Fruit fly (Drosophila melanogaster) whole organism, pupa: Measurements from ENCODE around the gene CG34148.

Experiments used
- CG10348 ChIP-seq: fragments of 200-800 bp; sonication (Bioruptor generic); IDR thresholded peaks from 2 replicates; pipeline ENCODE4 v1.3.6; 2022; ENCODE audit warnings: missing biosample characterization, missing genetic modification characterization
- CG12605 ChIP-seq: fragments of 200-800 bp; sonication (Bioruptor generic); IDR thresholded peaks from 2 replicates; pipeline ENCODE4 v1.3.6; 2022; ENCODE audit warnings: missing biosample characterization, missing genetic modification characterization
- CG13204 ChIP-seq: fragments of 200-800 bp; sonication (Bioruptor generic); optimal IDR thresholded peaks from 2 replicates; lab custom pipeline; 2018; ENCODE audit warnings: missing biosample characterization, mild to moderate bottlenecking, missing genetic modification characterization, moderate library complexity
- CG14655 ChIP-seq: fragments of 200-800 bp; sonication (Bioruptor generic); optimal IDR thresholded peaks from 3 replicates; lab custom pipeline; 2017; ENCODE audit warnings: mild to moderate bottlenecking, missing biosample characterization, missing genetic modification reagents, missing genetic modification characterization
- CG15710 ChIP-seq: fragments of 200-800 bp; sonication (Bioruptor generic); optimal IDR thresholded peaks from 2 replicates; lab custom pipeline; 2018; ENCODE audit warnings: missing biosample characterization, mild to moderate bottlenecking, missing genetic modification characterization, moderate library complexity
- CG17806 ChIP-seq: fragments of 200-800 bp; sonication (Bioruptor generic); optimal IDR thresholded peaks from 2 replicates; lab custom pipeline; 2018; ENCODE audit warnings: missing biosample characterization, mild to moderate bottlenecking, missing genetic modification characterization, moderate library complexity
- CG32121 ChIP-seq: fragments of 200-800 bp; sonication (Bioruptor generic); IDR thresholded peaks from 2 replicates; pipeline ENCODE4 v1.3.6; 2022; ENCODE audit warnings: missing biosample characterization, missing genetic modification characterization
- CG34367 ChIP-seq: fragments of 200-800 bp; sonication (Bioruptor generic); optimal IDR thresholded peaks from 2 replicates; lab custom pipeline; 2018; ENCODE audit warnings: missing biosample characterization, mild to moderate bottlenecking, missing genetic modification characterization
- CG4496 ChIP-seq: fragments of 200-800 bp; sonication (Bioruptor generic); IDR thresholded peaks from 3 replicates; pipeline ENCODE4 v1.3.6; 2022; ENCODE audit warnings: missing biosample characterization, missing genetic modification characterization
- CG8159 ChIP-seq: fragments of 200-800 bp; sonication (Bioruptor generic); optimal IDR thresholded peaks from 3 replicates; lab custom pipeline; 2018; ENCODE audit warnings: missing biosample characterization, mild to moderate bottlenecking, missing genetic modification characterization, moderate library complexity
- CG8301 ChIP-seq: fragments of 200-800 bp; sonication (Bioruptor generic); optimal IDR thresholded peaks from 2 replicates; lab custom pipeline; 2018; ENCODE audit warnings: missing biosample characterization, mild to moderate bottlenecking, missing genetic modification characterization
- CG9948 ChIP-seq: fragments of 200-800 bp; sonication (Bioruptor generic); optimal IDR thresholded peaks from 2 replicates; lab custom pipeline; 2018; ENCODE audit warnings: missing biosample characterization, mild to moderate bottlenecking, missing genetic modification characterization, moderate library complexity
- D1 ChIP-seq: fragments of 200-800 bp; sonication (Bioruptor generic); optimal IDR thresholded peaks from 2 replicates; lab custom pipeline; 2018; ENCODE audit warnings: missing biosample characterization, mild to moderate bottlenecking, missing genetic modification characterization, moderate library complexity
- EcR ChIP-seq: fragments of 200-800 bp; sonication (Bioruptor generic); optimal IDR thresholded peaks from 3 replicates; lab custom pipeline; 2019; ENCODE audit warnings: missing biosample characterization, missing genetic modification characterization, mild to moderate bottlenecking, moderate library complexity, missing genetic modification reagents
- Ets98B ChIP-seq: fragments of 200-800 bp; sonication (Bioruptor generic); IDR thresholded peaks from 2 replicates; pipeline ENCODE4 v1.3.6; 2022; ENCODE audit warnings: missing biosample characterization, missing genetic modification characterization
- Pif1A ChIP-seq: fragments of 200-800 bp; sonication (Bioruptor generic); optimal IDR thresholded peaks from 3 replicates; lab custom pipeline; 2016; ENCODE audit warnings: missing biosample characterization, missing genetic modification characterization
- Pif1B ChIP-seq: fragments of 200-800 bp; sonication (Bioruptor generic); optimal IDR thresholded peaks from 3 replicates; lab custom pipeline; 2016; ENCODE audit warnings: missing biosample characterization, missing genetic modification characterization
- Snoo ChIP-seq: fragments of 200-800 bp; sonication (Bioruptor generic); optimal IDR thresholded peaks from 3 replicates; lab custom pipeline; 2017; ENCODE audit warnings: missing biosample characterization, mild to moderate bottlenecking, missing genetic modification characterization, inconsistent platforms
- fd96Ca ChIP-seq: fragments of 200-800 bp; sonication (Bioruptor generic); IDR thresholded peaks from 3 replicates; pipeline ENCODE4 v1.3.6; 2022; ENCODE audit warnings: missing biosample characterization, missing genetic modification characterization
- gl ChIP-seq: fragments of 200-800 bp; sonication (Bioruptor generic); optimal IDR thresholded peaks from 2 replicates; lab custom pipeline; 2018; ENCODE audit warnings: missing biosample characterization, mild to moderate bottlenecking, missing genetic modification characterization
- rn ChIP-seq: fragments of 200-800 bp; sonication (Bioruptor generic); IDR thresholded peaks from 2 replicates; pipeline ENCODE4 v1.3.6; 2022; ENCODE audit warnings: missing biosample characterization, missing genetic modification characterization

Gene CG34148

dm6 chr3R:21836614-21837013 lies 41.9 kb downstream of the CG34148 start:
- TF ChIP-seq CG32121 (GFP tag; lab: Robert Waterston, UW) (no peak), Pif1B (GFP tag; lab: Kevin White, UChicago) (no peak), Pif1A (GFP tag; lab: Kevin White, UChicago) (no peak)

- TF ChIP-seq CG10348 (GFP tag; lab: Robert Waterston, UW) (no peak), Snoo (no peak), CG9948 (tag; lab: Kevin White, UChicago) (no peak), CG13204 (GFP tag; lab: Kevin White, UChicago) (no peak), Ets98B (GFP tag; lab: Robert Waterston, UW) (peak; percentile 63), EcR (GFP tag; lab: Kevin White, UChicago) (no peak), gl (no peak), CG34367 (tag; lab: Kevin White, UChicago) (no peak), CG12605 (GFP tag; lab: Robert Waterston, UW) (no peak), CG32121 (GFP tag; lab: Robert Waterston, UW) (no peak), CG14655 (GFP tag; lab: Kevin White, UChicago) (no peak), fd96Ca (GFP tag; lab: Robert Waterston, UW) (peak; percentile 38; the same call in 2 of the 3 replicates), CG15710 (tag; lab: Kevin White, UChicago) (no peak), rn (no peak), CG8301 (peak; percentile 8), CG4496 (GFP tag; lab: Robert Waterston, UW) (no peak), Pif1A (GFP tag; lab: Kevin White, UChicago) (no peak), Pif1B (GFP tag; lab: Kevin White, UChicago) (no peak), CG17806 (no peak)
Observed at dm6 chr3R:21836201-21836504, 42.3 kb downstream of the CG34148 start.

- TF ChIP-seq CG34367 (tag; lab: Kevin White, UChicago): no peak
- TF ChIP-seq CG4496 (GFP tag; lab: Robert Waterston, UW): peak; percentile 50; the same call in 1 of the 3 replicates
Observed at dm6 chr3R:21835388-21836200, 42.9 kb downstream of the CG34148 start.

DNA sequence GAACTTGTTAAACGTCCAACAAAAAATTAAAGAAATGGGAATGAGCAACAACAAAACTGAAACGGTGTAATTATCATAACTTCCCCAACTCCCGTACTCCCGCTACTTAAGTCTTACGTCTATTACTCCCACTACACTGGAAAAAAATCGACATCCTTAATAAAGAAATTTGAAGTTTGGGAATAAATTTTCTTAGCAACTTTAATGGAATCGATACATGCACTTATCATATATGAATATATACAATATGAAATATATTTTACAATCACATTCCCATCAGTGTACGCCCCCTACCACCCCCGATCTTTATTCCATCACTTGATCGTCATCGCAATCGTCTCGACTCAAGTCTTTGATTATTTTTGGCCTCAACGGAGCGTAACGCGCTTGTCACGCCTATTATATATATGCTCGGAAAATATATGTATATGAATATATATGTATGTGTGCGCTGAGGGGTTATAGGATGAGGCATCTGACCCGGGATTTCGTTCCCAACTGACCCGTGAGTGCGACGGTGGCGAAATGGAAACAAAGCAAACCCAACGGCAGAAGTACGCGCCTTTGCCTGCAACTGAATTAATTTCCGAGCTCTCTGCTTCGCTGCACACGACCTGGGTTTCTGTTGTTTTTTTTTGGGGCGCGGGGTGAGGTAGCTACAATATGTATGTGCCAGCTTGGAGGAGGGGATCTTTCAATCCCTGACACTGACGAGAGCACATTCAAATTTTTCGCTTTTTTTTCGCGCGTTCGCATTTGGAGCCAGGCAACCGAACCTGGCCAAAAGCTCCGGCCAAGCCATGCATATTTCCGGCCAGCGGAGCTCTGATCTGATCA lies 44.0 kb downstream of the CG34148 start:
- TF ChIP-seq Pif1A (GFP tag; lab: Kevin White, UChicago): no peak
- no peak for TF ChIP-seq CG12605 (GFP tag; lab: Robert Waterston, UW)
- TF ChIP-seq CG14655 (GFP tag; lab: Kevin White, UChicago): no peak
- peak; percentile 9 for TF ChIP-seq CG34367 (tag; lab: Kevin White, UChicago)
- no peak for TF ChIP-seq CG8159 (tag; lab: Kevin White, UChicago)
- no peak for TF ChIP-seq CG4496 (GFP tag; lab: Robert Waterston, UW)
- TF ChIP-seq CG8301: no peak
- no peak for TF ChIP-seq CG17806
- no peak for TF ChIP-seq rn
- peak; percentile 28 for TF ChIP-seq Pif1B (GFP tag; lab: Kevin White, UChicago)
- TF ChIP-seq Snoo: no peak
- no peak for TF ChIP-seq CG10348 (GFP tag; lab: Robert Waterston, UW)

DNA sequence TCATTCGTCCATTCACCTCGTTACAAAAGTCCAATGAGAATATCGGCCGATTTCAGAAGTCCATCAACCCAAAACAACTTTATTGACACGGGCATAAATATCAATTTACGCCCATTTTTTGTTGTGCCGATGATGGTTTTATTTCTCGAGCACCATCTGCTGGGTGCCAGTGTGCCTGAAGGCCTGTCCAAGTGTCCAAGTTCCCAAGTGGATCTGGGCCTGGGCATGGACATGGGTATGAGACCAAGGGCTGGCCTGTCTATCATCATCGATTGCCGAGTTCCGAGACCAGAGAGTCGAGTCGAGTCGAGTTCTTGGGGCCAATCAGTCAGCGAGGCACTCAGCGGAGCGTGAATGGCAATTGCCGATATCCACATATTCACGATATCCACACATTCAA lies 46.3 kb downstream of the CG34148 start, which contains the start of gene Gr93a:
Gene Gr93a, plus strand, starts transcription at position 301 of the 400 bp plus-strand sequence.
- TF ChIP-seq CG9948 (tag; lab: Kevin White, UChicago) (no peak), EcR (GFP tag; lab: Kevin White, UChicago) (peak; percentile 5)

DNA sequence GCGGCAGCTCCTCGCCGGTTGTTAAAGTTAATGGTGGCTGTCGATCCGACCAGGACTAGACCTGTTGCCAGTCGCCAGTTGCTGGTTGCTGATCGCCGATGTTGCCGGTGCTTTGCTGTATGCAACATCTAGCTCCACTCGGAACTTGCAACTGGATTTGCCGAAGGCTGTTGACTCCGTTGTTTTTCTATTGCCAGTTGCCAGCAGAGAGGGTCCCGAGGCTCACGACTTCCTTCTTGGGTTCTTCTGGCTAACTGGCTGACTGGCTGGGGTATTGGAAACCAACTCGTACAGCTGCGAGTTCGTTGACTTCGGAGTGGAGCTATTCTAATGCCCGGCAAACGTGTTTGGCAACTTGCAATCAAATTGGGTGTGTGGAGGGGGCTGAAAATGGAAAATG lies 47.4 kb downstream of the CG34148 start:
- TF ChIP-seq EcR (GFP tag; lab: Kevin White, UChicago): peak; percentile 67
- no peak for TF ChIP-seq gl

DNA sequence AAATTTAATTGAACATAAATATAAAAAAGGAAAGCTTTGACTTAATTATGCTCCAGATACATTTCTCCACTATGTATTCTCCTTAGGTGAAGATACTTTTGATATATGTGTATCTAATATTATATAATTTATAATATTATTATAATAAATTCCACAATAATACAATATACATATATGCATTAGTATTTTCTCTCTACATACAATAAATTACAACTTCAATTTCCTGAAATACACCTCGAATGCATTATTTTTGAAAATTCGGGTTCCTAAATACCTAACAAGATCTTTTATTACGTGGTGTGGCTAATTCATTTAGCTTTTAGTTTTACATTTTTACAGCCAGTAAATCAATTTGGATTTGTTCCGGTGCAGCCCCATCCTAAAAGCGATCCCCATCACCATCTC lies 48.2 kb downstream of the CG34148 start:
- TF ChIP-seq CG4496 (GFP tag; lab: Robert Waterston, UW) (peak; percentile 39; the same call in 1 of the 3 replicates), CG14655 (GFP tag; lab: Kevin White, UChicago) (peak; percentile 92), CG8159 (tag; lab: Kevin White, UChicago) (peak; percentile 84), EcR (GFP tag; lab: Kevin White, UChicago) (no peak), CG17806 (peak; percentile 71), CG13204 (GFP tag; lab: Kevin White, UChicago) (no peak), CG34367 (tag; lab: Kevin White, UChicago) (peak; percentile 59), CG15710 (tag; lab: Kevin White, UChicago) (peak; percentile 78), D1 (tag; lab: Kevin White, UChicago) (peak; percentile 50), CG12605 (GFP tag; lab: Robert Waterston, UW) (no peak), CG8301 (peak; percentile 78), gl (no peak), Pif1B (GFP tag; lab: Kevin White, UChicago) (no peak), CG9948 (tag; lab: Kevin White, UChicago) (peak; percentile 83)
